Fruit fly (Drosophila melanogaster): ENCODE results near the gene CG6125.

DNA sequence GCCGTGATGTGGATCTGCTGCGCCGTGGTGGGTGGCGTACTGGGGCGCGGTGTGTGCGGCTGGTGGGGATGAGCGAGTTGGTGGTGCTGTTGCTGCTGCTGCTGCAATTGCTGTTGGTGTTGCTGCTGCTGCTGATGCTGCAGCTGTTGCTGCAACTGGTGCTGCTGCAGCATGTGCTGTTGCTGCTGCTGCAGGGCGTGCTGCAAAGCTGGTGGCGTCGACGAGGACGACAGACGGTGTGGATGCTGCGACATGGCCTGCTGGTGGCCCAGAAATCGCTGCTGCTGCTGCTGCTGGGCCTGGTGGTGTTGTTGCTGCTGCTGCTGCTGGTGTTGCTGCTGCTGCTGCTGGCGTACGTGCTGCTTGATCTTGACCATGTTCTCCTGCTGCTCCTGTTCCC lies 17.3 kb upstream of the CG6125 start:
- TF ChIP-seq Myc (optimal IDR thresholded peaks at IDR 0.05) (no peak), N (GFP tag; optimal IDR thresholded peaks at IDR 0.05) (no peak), tai (GFP tag; optimal IDR thresholded peaks at IDR 0.05) (no peak), sage (GFP tag; optimal IDR thresholded peaks at IDR 0.05) (no peak), Mio (GFP tag; optimal IDR thresholded peaks at IDR 0.05) (no peak), GATAd (GFP tag; optimal IDR thresholded peaks at IDR 0.05) (no peak), lola (GFP tag; optimal IDR thresholded peaks at IDR 0.05) (no peak), br (GFP tag; optimal IDR thresholded peaks at IDR 0.05) (no peak), dsf (GFP tag; optimal IDR thresholded peaks at IDR 0.05; ENCODE audit: borderline replicate concordance) (no peak)

Measured in whole organism, wandering third instar larva.